Fruit fly (Drosophila melanogaster): ENCODE data around the gene CG14431.

The CG14431 gene

dm6 chrX:6908078-6908477 is at the start of gene CG14431:
Gene CG14431 (plus strand): TSS chrX:6908277.
- TF ChIP-seq OdsH (GFP tag; optimal IDR thresholded peaks at IDR 0.05) (no peak), sage (GFP tag; optimal IDR thresholded peaks at IDR 0.05) (no peak), Mio (GFP tag; optimal IDR thresholded peaks at IDR 0.05) (no peak), Rel (GFP tag; optimal IDR thresholded peaks at IDR 0.05) (no peak), Rel (tag; optimal IDR thresholded peaks at IDR 0.05) (no peak), usp (GFP tag; optimal IDR thresholded peaks at IDR 0.05) (no peak), h (GFP tag; optimal IDR thresholded peaks at IDR 0.05) (no peak), rgr (GFP tag; optimal IDR thresholded peaks at IDR 0.05) (no peak), Hnf4 (GFP tag; optimal IDR thresholded peaks at IDR 0.05) (no peak), fru (GFP tag; optimal IDR thresholded peaks at IDR 0.05) (no peak), psq (GFP tag; optimal IDR thresholded peaks at IDR 0.05) (no peak)

dm6 chrX:6859245-6859644 is 48.8 kb upstream of the CG14431 start:
- TF ChIP-seq h (GFP tag; optimal IDR thresholded peaks at IDR 0.05) (no peak), dl (GFP tag; optimal IDR thresholded peaks at IDR 0.05; ENCODE audit: insufficient read depth in 1 of 2, partially characterized antibody in 2 of 2) (no peak), br (GFP tag; optimal IDR thresholded peaks at IDR 0.05) (no peak), Hr78 (GFP tag; optimal IDR thresholded peaks at IDR 0.05) (no peak), ey (GFP tag; optimal IDR thresholded peaks at IDR 0.05) (no peak), tai (GFP tag; optimal IDR thresholded peaks at IDR 0.05) (no peak), Dfd (GFP tag; optimal IDR thresholded peaks at IDR 0.05) (no peak), rgr (GFP tag; optimal IDR thresholded peaks at IDR 0.05) (no peak), HLH106 (tag; optimal IDR thresholded peaks at IDR 0.05) (no peak), Hr83 (GFP tag; optimal IDR thresholded peaks at IDR 0.05; ENCODE audit: poor library complexity, severe bottlenecking) (no peak), Mio (GFP tag; optimal IDR thresholded peaks at IDR 0.05) (no peak), Hnf4 (GFP tag; optimal IDR thresholded peaks at IDR 0.05) (no peak), pan (optimal IDR thresholded peaks at IDR 0.05) (no peak), Sp1 (GFP tag; optimal IDR thresholded peaks at IDR 0.05) (no peak), brk (GFP tag; optimal IDR thresholded peaks at IDR 0.05) (no peak)

- TF ChIP-seq dmrt93B (GFP tag; optimal IDR thresholded peaks at IDR 0.05) (peak; percentile 87), OdsH (GFP tag; optimal IDR thresholded peaks at IDR 0.05) (no peak), Myc (optimal IDR thresholded peaks at IDR 0.05) (peak; percentile 55), CG9705 (GFP tag; optimal IDR thresholded peaks at IDR 0.05) (peak; percentile 68), Dif (GFP tag; optimal IDR thresholded peaks at IDR 0.05; ENCODE audit: partially characterized antibody) (no peak), foxo (GFP tag; optimal IDR thresholded peaks at IDR 0.05) (peak in 1 of 2 experiments; percentile 89), Mio (GFP tag; optimal IDR thresholded peaks at IDR 0.05) (no peak), Sp1 (GFP tag; optimal IDR thresholded peaks at IDR 0.05) (peak; percentile 47), fru (GFP tag; optimal IDR thresholded peaks at IDR 0.05) (peak; percentile 88), sv (GFP tag; optimal IDR thresholded peaks at IDR 0.05) (peak; percentile 64), ey (GFP tag; optimal IDR thresholded peaks at IDR 0.05) (peak; percentile 86), rgr (GFP tag; optimal IDR thresholded peaks at IDR 0.05) (peak; percentile 23), dl (GFP tag; optimal IDR thresholded peaks at IDR 0.05; ENCODE audit: insufficient read depth in 1 of 2, partially characterized antibody in 2 of 2) (peak in 1 of 2 experiments; percentile 41), br (GFP tag; optimal IDR thresholded peaks at IDR 0.05) (peak; percentile 6), tai (GFP tag; optimal IDR thresholded peaks at IDR 0.05) (no peak), psq (GFP tag; optimal IDR thresholded peaks at IDR 0.05) (peak; percentile 96), HLH106 (tag; optimal IDR thresholded peaks at IDR 0.05) (peak; percentile 85), Rel (GFP tag; optimal IDR thresholded peaks at IDR 0.05) (no peak), Rel (tag; optimal IDR thresholded peaks at IDR 0.05) (peak; percentile 62), h (GFP tag; optimal IDR thresholded peaks at IDR 0.05) (peak; percentile 82)
These were observed 48.2 kb upstream of the CG14431 start for dm6 chrX:6859756-6860412.

- TF ChIP-seq Dif (GFP tag; optimal IDR thresholded peaks at IDR 0.05; ENCODE audit: partially characterized antibody) (peak; percentile 38), fru (GFP tag; optimal IDR thresholded peaks at IDR 0.05) (no peak), psq (GFP tag; optimal IDR thresholded peaks at IDR 0.05) (peak; percentile 88), Rel (GFP tag; optimal IDR thresholded peaks at IDR 0.05) (no peak), Rel (tag; optimal IDR thresholded peaks at IDR 0.05) (peak; percentile 78)
These were observed 47.5 kb upstream of the CG14431 start for dm6 chrX:6860413-6861089.

dm6 chrX:6861523-6862077 is 46.5 kb upstream of the CG14431 start:
- TF ChIP-seq rgr (GFP tag; optimal IDR thresholded peaks at IDR 0.05) (peak; percentile 63), usp (GFP tag; optimal IDR thresholded peaks at IDR 0.05) (no peak), ey (GFP tag; optimal IDR thresholded peaks at IDR 0.05) (peak; percentile 64), Mio (GFP tag; optimal IDR thresholded peaks at IDR 0.05) (peak; percentile 36), Hr78 (GFP tag; optimal IDR thresholded peaks at IDR 0.05) (no peak), sv (GFP tag; optimal IDR thresholded peaks at IDR 0.05) (no peak), GATAd (GFP tag; optimal IDR thresholded peaks at IDR 0.05) (peak; percentile 47), Jra (GFP tag; optimal IDR thresholded peaks at IDR 0.05) (peak; percentile 75), Hnf4 (GFP tag; optimal IDR thresholded peaks at IDR 0.05) (peak; percentile 69), Vsx2 (GFP tag; optimal IDR thresholded peaks at IDR 0.05; ENCODE audit: partially characterized antibody) (peak; percentile 47), psq (GFP tag; optimal IDR thresholded peaks at IDR 0.05) (peak; percentile 87), tai (GFP tag; optimal IDR thresholded peaks at IDR 0.05) (peak; percentile 62), brk (GFP tag; optimal IDR thresholded peaks at IDR 0.05) (no peak), HLH106 (tag; optimal IDR thresholded peaks at IDR 0.05) (peak; percentile 85), sage (GFP tag; optimal IDR thresholded peaks at IDR 0.05) (no peak), CrebA (GFP tag; optimal IDR thresholded peaks at IDR 0.05; ENCODE audit: borderline replicate concordance) (no peak), Rel (GFP tag; optimal IDR thresholded peaks at IDR 0.05) (no peak), Rel (tag; optimal IDR thresholded peaks at IDR 0.05) (peak; percentile 93), jim (GFP tag; optimal IDR thresholded peaks at IDR 0.05) (no peak), pan (optimal IDR thresholded peaks at IDR 0.05) (no peak), CG32264 (GFP tag; optimal IDR thresholded peaks at IDR 0.05) (peak; percentile 78), lola (GFP tag; optimal IDR thresholded peaks at IDR 0.05) (no peak)
